Worm (Caenorhabditis elegans) whole organism, L1 larva: ENCODE data around the gene brd-1.
A peak's percentile ranks its signal among the peaks of the same experiment; 100 is the strongest.

Experiments used
- C04F5.9 ChIP-seq: sonication (generic microtip); optimal IDR thresholded peaks from 2 replicates; lab custom pipeline; 2016; ENCODE audit warnings: missing genetic modification characterization, missing compliant biosample characterization
- C34B4.2 ChIP-seq: sonication (generic microtip); optimal IDR thresholded peaks from 2 replicates; lab custom pipeline; 2017; ENCODE audit warnings: mild to moderate bottlenecking, missing genetic modification characterization, missing compliant biosample characterization
- Y116A8C.19 ChIP-seq: sonication (generic microtip); optimal IDR thresholded peaks from 2 replicates; lab custom pipeline; 2016; ENCODE audit warnings: missing compliant biosample characterization, missing genetic modification characterization, borderline replicate concordance
- alr-1 ChIP-seq: fragments of 200-800 bp; sonication (Bioruptor generic); optimal IDR thresholded peaks from 2 replicates; lab custom pipeline; 2018; ENCODE audit warnings: borderline replicate concordance, mild to moderate bottlenecking, missing genetic modification characterization, missing compliant biosample characterization
- blmp-1 ChIP-seq: fragments of 150-350 bp; optimal IDR thresholded peaks from 2 replicates; lab custom pipeline; 2014; ENCODE audit warnings: missing biosample characterization, missing genetic modification characterization
- ceh-63 ChIP-seq: fragments of 200-800 bp; sonication (Bioruptor generic); optimal IDR thresholded peaks from 2 replicates; lab custom pipeline; 2018; ENCODE audit warnings: mild to moderate bottlenecking, missing genetic modification characterization, missing compliant biosample characterization
- ceh-88 ChIP-seq: fragments of 200-800 bp; sonication (Bioruptor generic); IDR thresholded peaks from 2 replicates; pipeline ENCODE4 v1.3.6; 2022; ENCODE audit warnings: missing genetic modification characterization, missing compliant biosample characterization
- ces-1 ChIP-seq: fragments of 150-350 bp; optimal IDR thresholded peaks from 2 replicates; lab custom pipeline; 2014; ENCODE audit warnings: missing biosample characterization, missing genetic modification reagents, missing genetic modification characterization
- dpl-1 ChIP-seq, 3 experiments: fragments of 150-350 bp in 2 of 3; sonication (generic microtip) in 1 of 3; optimal IDR thresholded peaks; 2 replicates each; lab custom pipeline; 2014 to 2017; ENCODE audit warnings: missing biosample characterization in 3 of 3, missing genetic modification characterization in 3 of 3, missing genetic modification reagents in 3 of 3
- dsc-1 ChIP-seq: sonication (generic microtip); optimal IDR thresholded peaks from 2 replicates; lab custom pipeline; 2016; ENCODE audit warnings: mild to moderate bottlenecking, missing genetic modification characterization, missing compliant biosample characterization
- efl-1 ChIP-seq, 4 experiments: fragments of 150-350 bp; optimal IDR thresholded peaks in 3 of 4; peaks in 1 of 4; 1 replicate in 1 of 4; 2 replicates in 3 of 4; lab custom pipeline; 2014; ENCODE audit warnings: missing biosample characterization in 2 of 4, missing genetic modification characterization in 2 of 4, missing genetic modification reagents in 2 of 4
- egl-13 ChIP-seq: sonication (generic microtip); optimal IDR thresholded peaks from 2 replicates; lab custom pipeline; 2016; ENCODE audit warnings: missing genotype, missing genetic modification reagents, missing genetic modification characterization, missing compliant biosample characterization
- egl-27 ChIP-seq, 2 experiments: fragments of 150-350 bp in 1 of 2; sonication (generic microtip); optimal IDR thresholded peaks; 3 replicates each; lab custom pipeline; 2017 to 2018; ENCODE audit warnings: missing biosample characterization in 2 of 2, missing genetic modification characterization in 2 of 2, missing genetic modification reagents in 2 of 2
- elt-3 ChIP-seq, 6 experiments: fragments of 150-350 bp in 1 of 6; sonication (generic microtip); optimal IDR thresholded peaks; 2 replicates each; lab custom pipeline; 2017 to 2018; ENCODE audit warnings: missing biosample characterization in 6 of 6, missing genetic modification characterization in 6 of 6, inconsistent platforms in 1 of 6
- ets-5 ChIP-seq: fragments of 200-800 bp; sonication (Bioruptor generic); IDR thresholded peaks from 2 replicates; pipeline ENCODE4 v1.3.6; 2022; ENCODE audit warnings: missing genetic modification characterization, missing compliant biosample characterization
- fkh-10 ChIP-seq: sonication (generic microtip); optimal IDR thresholded peaks from 2 replicates; lab custom pipeline; 2017; ENCODE audit warnings: missing biosample characterization, missing genetic modification reagents, missing genetic modification characterization
- fos-1 ChIP-seq: fragments of 150-350 bp; optimal IDR thresholded peaks from 2 replicates; lab custom pipeline; 2014; ENCODE audit warnings: missing biosample characterization, missing genetic modification characterization
- grh-1 ChIP-seq: fragments of 200-800 bp; sonication (Bioruptor generic); IDR thresholded peaks from 2 replicates; pipeline ENCODE4 v1.3.6; 2022; ENCODE audit warnings: missing genetic modification reagents, missing genetic modification characterization, missing compliant biosample characterization
- hlh-4 ChIP-seq: sonication (generic microtip); optimal IDR thresholded peaks from 2 replicates; lab custom pipeline; 2016; ENCODE audit warnings: mild to moderate bottlenecking, missing genetic modification characterization, missing compliant biosample characterization
- hpl-2 ChIP-seq: fragments of 150-350 bp; optimal IDR thresholded peaks from 2 replicates; lab custom pipeline; 2014; ENCODE audit warnings: missing biosample characterization, missing genetic modification reagents, missing genetic modification characterization
- isw-1 ChIP-seq: fragments of 200-800 bp; sonication (Bioruptor generic); IDR thresholded peaks from 2 replicates; pipeline ENCODE4 v1.3.6; 2022; ENCODE audit warnings: missing genetic modification characterization, missing compliant biosample characterization
- jun-1 ChIP-seq: fragments of 150-350 bp; optimal IDR thresholded peaks from 2 replicates; lab custom pipeline; 2014; ENCODE audit warnings: missing biosample characterization, missing genetic modification reagents, missing genetic modification characterization
- lin-13 ChIP-seq: fragments of 150-350 bp; optimal IDR thresholded peaks from 2 replicates; lab custom pipeline; 2014; ENCODE audit warnings: missing biosample characterization, missing genetic modification reagents, missing genetic modification characterization
- lin-35 ChIP-seq, 2 experiments: fragments of 150-350 bp; optimal IDR thresholded peaks; 2 replicates each; lab custom pipeline; 2014; ENCODE audit warnings: missing biosample characterization in 2 of 2, missing genetic modification characterization in 2 of 2, missing genetic modification reagents in 2 of 2
- lin-39 ChIP-seq: fragments of 150-350 bp; optimal IDR thresholded peaks from 2 replicates; lab custom pipeline; 2014; ENCODE audit warnings: missing biosample characterization, missing genetic modification reagents, missing genetic modification characterization
- mab-9 ChIP-seq: fragments of 200-800 bp; sonication (Bioruptor generic); IDR thresholded peaks from 2 replicates; pipeline ENCODE4 v1.3.6; 2022; ENCODE audit warnings: missing genetic modification reagents, missing genetic modification characterization, missing compliant biosample characterization
- mdl-1 ChIP-seq, 2 experiments: fragments of 150-350 bp; optimal IDR thresholded peaks; 2 replicates each; lab custom pipeline; 2014 to 2017; ENCODE audit warnings: missing biosample characterization in 2 of 2, missing genetic modification characterization in 2 of 2, inconsistent platforms in 1 of 2
- mep-1 ChIP-seq: fragments of 150-350 bp; optimal IDR thresholded peaks from 2 replicates; lab custom pipeline; 2014; ENCODE audit warnings: missing biosample characterization, missing genetic modification characterization
- nhr-71 ChIP-seq: sonication (generic microtip); optimal IDR thresholded peaks from 2 replicates; lab custom pipeline; 2016; ENCODE audit warnings: mild to moderate bottlenecking, missing genetic modification characterization, moderate library complexity, missing compliant biosample characterization
- nhr-76 ChIP-seq: sonication (generic microtip); optimal IDR thresholded peaks from 2 replicates; lab custom pipeline; 2017; ENCODE audit warnings: missing biosample characterization, missing genetic modification characterization
- nhr-90 ChIP-seq: sonication (generic microtip); optimal IDR thresholded peaks from 2 replicates; lab custom pipeline; 2016; ENCODE audit warnings: mild to moderate bottlenecking, missing genetic modification characterization, missing compliant biosample characterization; ENCODE audit not compliant: poor library complexity
- pag-3 ChIP-seq: sonication (generic microtip); optimal IDR thresholded peaks from 2 replicates; lab custom pipeline; 2017; ENCODE audit warnings: missing genetic modification characterization, mild to moderate bottlenecking, missing compliant biosample characterization, antibody characterized with exemption, borderline replicate concordance; ENCODE audit not compliant: insufficient read depth
- pax-3 ChIP-seq: fragments of 200-800 bp; sonication (Bioruptor generic); optimal IDR thresholded peaks from 2 replicates; lab custom pipeline; 2018; ENCODE audit warnings: mild to moderate bottlenecking, missing genetic modification characterization, moderate library complexity, missing compliant biosample characterization
- pqm-1 ChIP-seq: sonication (generic microtip); optimal IDR thresholded peaks from 3 replicates; lab custom pipeline; 2017; ENCODE audit warnings: missing biosample characterization, missing genetic modification characterization
- skn-1 ChIP-seq: fragments of 150-350 bp; optimal IDR thresholded peaks from 2 replicates; lab custom pipeline; 2014; ENCODE audit warnings: missing biosample characterization, missing genetic modification characterization
- snpc-4 ChIP-seq: fragments of 150-350 bp; optimal IDR thresholded peaks from 2 replicates; lab custom pipeline; 2014; ENCODE audit warnings: missing biosample characterization, missing genetic modification characterization
- sox-4 ChIP-seq: sonication (generic microtip); optimal IDR thresholded peaks from 2 replicates; lab custom pipeline; 2016; ENCODE audit warnings: missing genetic modification characterization, missing compliant biosample characterization
- swsn-7 ChIP-seq: sonication (generic microtip); optimal IDR thresholded peaks from 2 replicates; lab custom pipeline; 2016; ENCODE audit warnings: missing genetic modification characterization, missing compliant biosample characterization
- unc-130 ChIP-seq: fragments of 150-350 bp; optimal IDR thresholded peaks from 2 replicates; lab custom pipeline; 2017; ENCODE audit warnings: missing biosample characterization, missing genetic modification characterization, inconsistent platforms
- unc-86 ChIP-seq: sonication (generic microtip); optimal IDR thresholded peaks from 2 replicates; lab custom pipeline; 2016; ENCODE audit warnings: missing genetic modification characterization, missing compliant biosample characterization
- zag-1 ChIP-seq: fragments of 150-350 bp; optimal IDR thresholded peaks from 2 replicates; lab custom pipeline; 2014; ENCODE audit warnings: missing biosample characterization, missing genetic modification characterization
- zip-4 ChIP-seq: fragments of 200-800 bp; sonication (Bioruptor generic); optimal IDR thresholded peaks from 2 replicates; lab custom pipeline; 2018; ENCODE audit warnings: mild to moderate bottlenecking, missing genetic modification characterization, moderate library complexity, missing compliant biosample characterization
- ztf-4 ChIP-seq: fragments of 150-350 bp; optimal IDR thresholded peaks from 2 replicates; lab custom pipeline; 2014; ENCODE audit warnings: missing biosample characterization, missing genetic modification characterization

brd-1 gene

DNA sequence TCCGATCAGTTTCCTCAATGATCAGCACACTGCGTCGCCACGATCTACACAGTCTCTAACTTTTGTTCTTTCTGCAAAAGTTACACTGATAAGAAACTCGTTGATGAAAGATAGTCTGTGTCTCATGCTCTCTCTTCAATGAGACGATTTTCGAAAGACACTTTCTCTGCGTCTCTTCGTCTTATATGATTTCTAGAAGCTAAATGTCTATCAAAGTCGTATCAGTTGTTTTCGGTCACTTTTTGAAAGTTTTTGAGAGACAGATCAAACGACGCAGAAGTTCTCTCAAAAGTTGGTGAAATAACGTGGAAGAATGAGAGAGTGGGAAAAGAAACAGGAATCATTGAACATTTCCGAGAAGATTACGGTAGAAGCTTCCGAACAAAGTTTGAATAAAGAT, 5.9 kb upstream of the brd-1 start (continued):
- peak in 1 of 2 experiments; percentile 49 for TF ChIP-seq mdl-1 (tag; optimal IDR thresholded peaks at IDR 0.05; lab: Kevin White, UChicago)
- TF ChIP-seq ceh-88 (GFP tag; lab: Robert Waterston, UW), result no peak
- peak; percentile 31 to 67 for TF ChIP-seq lin-35 (GFP tag; optimal IDR thresholded peaks at IDR 0.05; lab: Kevin White, UChicago)
- TF ChIP-seq pqm-1, result no peak
- TF ChIP-seq mep-1 (tag; lab: Kevin White, UChicago), result peak; percentile 66
- TF ChIP-seq skn-1, result peak; percentile 29
- no peak for TF ChIP-seq pax-3
- no peak for TF ChIP-seq dsc-1
- no peak for TF ChIP-seq pag-3 (tag; lab: Kevin White, UChicago)
- no peak for TF ChIP-seq C04F5.9
- no peak for TF ChIP-seq hlh-4 (tag; lab: Kevin White, UChicago)
- TF ChIP-seq Y116A8C.19 (tag; lab: Kevin White, UChicago), result no peak
- TF ChIP-seq ceh-63 (GFP tag; lab: Kevin White, UChicago), result no peak
- no peak for TF ChIP-seq nhr-76 (tag; lab: Kevin White, UChicago)
- no peak for TF ChIP-seq unc-130 (tag; lab: Kevin White, UChicago)
- TF ChIP-seq mab-9 (GFP tag; lab: Robert Waterston, UW), result no peak
- TF ChIP-seq swsn-7 (tag; lab: Kevin White, UChicago), result peak; percentile 50
- TF ChIP-seq zag-1 (tag; lab: Kevin White, UChicago), result no peak
- peak; percentile 60 for TF ChIP-seq efl-1 (optimal IDR thresholded peaks at IDR 0.05; lab: Kevin White, UChicago)
- peak; percentile 36 to 95 for TF ChIP-seq efl-1 (GFP tag; optimal IDR thresholded peaks at IDR 0.05 in 1 of 2; lab: Kevin White, UChicago)
- peak in 2 of 3 experiments; percentile 24 to 63 for TF ChIP-seq dpl-1 (GFP tag; optimal IDR thresholded peaks at IDR 0.05; lab: Kevin White, UChicago)
- TF ChIP-seq fos-1 (tag; lab: Kevin White, UChicago), result peak; percentile 79
- no peak for TF ChIP-seq ets-5 (GFP tag; lab: Robert Waterston, UW)
- TF ChIP-seq isw-1 (GFP tag; lab: Robert Waterston, UW), result no peak
- peak; percentile 18 for TF ChIP-seq lin-13
- peak; percentile 28 for TF ChIP-seq hpl-2 (GFP tag; lab: Kevin White, UChicago)
- TF ChIP-seq nhr-71 (tag; lab: Kevin White, UChicago), result peak; percentile 93
- TF ChIP-seq ztf-4 (tag; lab: Kevin White, UChicago), result peak; percentile 51
- peak; percentile 60 for TF ChIP-seq blmp-1 (tag; lab: Kevin White, UChicago)
- no peak for TF ChIP-seq zip-4 (GFP tag; lab: Kevin White, UChicago)
- peak in 5 of 6 experiments; percentile 83 to 95 (median 91) for TF ChIP-seq elt-3 (tag; optimal IDR thresholded peaks at IDR 0.05; lab: Kevin White, UChicago)
- TF ChIP-seq sox-4 (tag; lab: Kevin White, UChicago), result no peak
- no peak for TF ChIP-seq jun-1 (tag; lab: Kevin White, UChicago)
- TF ChIP-seq grh-1 (GFP tag; lab: Robert Waterston, UW), result peak; percentile 44; the same call in 1 of the 2 replicates
- peak; percentile 53 for TF ChIP-seq nhr-90 (tag; lab: Kevin White, UChicago)
- TF ChIP-seq snpc-4 (tag; lab: Kevin White, UChicago), result no peak
- no peak for TF ChIP-seq unc-86 (tag; lab: Kevin White, UChicago)
- no peak for TF ChIP-seq alr-1
- no peak for TF ChIP-seq fkh-10 (GFP tag; lab: Kevin White, UChicago)
- TF ChIP-seq ces-1 (GFP tag; lab: Kevin White, UChicago), result no peak
- no peak for TF ChIP-seq C34B4.2 (tag; lab: Kevin White, UChicago)

DNA sequence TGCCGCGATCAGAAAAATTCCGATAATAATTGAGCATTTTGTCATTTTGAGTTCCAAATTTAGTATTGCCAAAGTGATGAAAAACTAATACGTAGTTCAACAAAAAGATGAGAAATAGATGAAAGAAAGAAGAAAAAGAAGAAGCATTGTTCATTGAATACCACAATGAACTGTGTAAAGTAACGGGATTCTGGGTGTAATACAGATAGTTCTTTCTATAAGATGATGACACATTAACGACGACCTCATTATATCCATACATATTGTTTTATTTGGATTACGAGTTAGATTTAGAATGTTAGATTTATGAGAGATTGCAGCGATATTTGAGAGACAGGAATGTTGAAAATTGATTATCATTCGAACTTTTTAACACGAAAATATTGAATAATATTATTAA, 2.3 kb upstream of the brd-1 start, which contains the start of gene K04C2.5:
K04C2.5 (minus strand) TSS at position 101 of the 400 bp plus-strand sequence.
- TF ChIP-seq hlh-4 (tag; lab: Kevin White, UChicago) (no peak), dpl-1 (GFP tag; optimal IDR thresholded peaks at IDR 0.05; lab: Kevin White, UChicago) (no peak), pax-3 (no peak), fos-1 (tag; lab: Kevin White, UChicago) (no peak), ets-5 (GFP tag; lab: Robert Waterston, UW) (no peak), lin-39 (tag; lab: Kevin White, UChicago) (no peak), egl-13 (no peak), hpl-2 (GFP tag; lab: Kevin White, UChicago) (no peak), egl-27 (tag; optimal IDR thresholded peaks at IDR 0.05; lab: Kevin White, UChicago) (no peak)
